Worm (Caenorhabditis elegans) whole organism, L1 larva: ENCODE results near the gene srt-37.
A peak's percentile ranks its signal among the peaks of the same experiment; 100 is the strongest.
"Not testable (repeated sequence)": the region's sequence is repeated elsewhere in the genome, so short reads cannot be mapped to it uniquely, and the experiment has no call there.

Experiments
- C16A3.4 ChIP-seq: fragments of 150-350 bp; optimal IDR thresholded peaks from 2 replicates; lab custom pipeline; 2014; ENCODE audit warnings: missing biosample characterization, missing genetic modification characterization
- C34B4.2 ChIP-seq: sonication (generic microtip); optimal IDR thresholded peaks from 2 replicates; lab custom pipeline; 2017; ENCODE audit warnings: mild to moderate bottlenecking, missing genetic modification characterization, missing compliant biosample characterization
- F16B12.6 ChIP-seq: fragments of 150-350 bp; optimal IDR thresholded peaks from 2 replicates; lab custom pipeline; 2014; ENCODE audit warnings: missing biosample characterization, missing genetic modification characterization
- Y116A8C.19 ChIP-seq: sonication (generic microtip); optimal IDR thresholded peaks from 2 replicates; lab custom pipeline; 2016; ENCODE audit warnings: missing compliant biosample characterization, missing genetic modification characterization, borderline replicate concordance
- alr-1 ChIP-seq: fragments of 200-800 bp; sonication (Bioruptor generic); optimal IDR thresholded peaks from 2 replicates; lab custom pipeline; 2018; ENCODE audit warnings: borderline replicate concordance, mild to moderate bottlenecking, missing genetic modification characterization, missing compliant biosample characterization
- egl-13 ChIP-seq: sonication (generic microtip); optimal IDR thresholded peaks from 2 replicates; lab custom pipeline; 2016; ENCODE audit warnings: missing genotype, missing genetic modification reagents, missing genetic modification characterization, missing compliant biosample characterization
- elt-2 ChIP-seq: sonication (generic microtip); optimal IDR thresholded peaks from 2 replicates; lab custom pipeline; 2016; ENCODE audit warnings: missing genetic modification characterization, mild to moderate bottlenecking, inconsistent platforms, missing compliant biosample characterization, missing genetic modification reagents
- elt-3 ChIP-seq, 6 experiments: fragments of 150-350 bp in 1 of 6; sonication (generic microtip); optimal IDR thresholded peaks; 2 replicates each; lab custom pipeline; 2017 to 2018; ENCODE audit warnings: missing biosample characterization in 6 of 6, missing genetic modification characterization in 6 of 6, inconsistent platforms in 1 of 6
- ets-5 ChIP-seq: fragments of 200-800 bp; sonication (Bioruptor generic); IDR thresholded peaks from 2 replicates; pipeline ENCODE4 v1.3.6; 2022; ENCODE audit warnings: missing genetic modification characterization, missing compliant biosample characterization
- fkh-4 ChIP-seq: sonication (generic microtip); optimal IDR thresholded peaks from 2 replicates; lab custom pipeline; 2016; ENCODE audit warnings: missing compliant biosample characterization, missing genetic modification characterization, borderline replicate concordance
- fkh-8 ChIP-seq: sonication (generic microtip); optimal IDR thresholded peaks from 2 replicates; lab custom pipeline; 2016; ENCODE audit warnings: mild to moderate bottlenecking, missing genetic modification characterization, missing compliant biosample characterization
- hpl-2 ChIP-seq: fragments of 150-350 bp; optimal IDR thresholded peaks from 2 replicates; lab custom pipeline; 2014; ENCODE audit warnings: missing biosample characterization, missing genetic modification reagents, missing genetic modification characterization
- irx-1 ChIP-seq: sonication (generic microtip); optimal IDR thresholded peaks from 2 replicates; lab custom pipeline; 2016; ENCODE audit warnings: missing genetic modification characterization, missing compliant biosample characterization
- isw-1 ChIP-seq: fragments of 200-800 bp; sonication (Bioruptor generic); IDR thresholded peaks from 2 replicates; pipeline ENCODE4 v1.3.6; 2022; ENCODE audit warnings: missing genetic modification characterization, missing compliant biosample characterization
- lin-14 ChIP-seq: fragments of 200-800 bp; sonication (Bioruptor generic); optimal IDR thresholded peaks from 2 replicates; lab custom pipeline; 2018; ENCODE audit warnings: mild to moderate bottlenecking, missing genetic modification characterization, moderate library complexity, missing compliant biosample characterization
- mab-9 ChIP-seq: fragments of 200-800 bp; sonication (Bioruptor generic); IDR thresholded peaks from 2 replicates; pipeline ENCODE4 v1.3.6; 2022; ENCODE audit warnings: missing genetic modification reagents, missing genetic modification characterization, missing compliant biosample characterization
- mdl-1 ChIP-seq, 2 experiments: fragments of 150-350 bp; optimal IDR thresholded peaks; 2 replicates each; lab custom pipeline; 2014 to 2017; ENCODE audit warnings: missing biosample characterization in 2 of 2, missing genetic modification characterization in 2 of 2, inconsistent platforms in 1 of 2
- nhr-11 ChIP-seq: fragments of 150-350 bp; optimal IDR thresholded peaks from 2 replicates; lab custom pipeline; 2014; ENCODE audit warnings: missing biosample characterization, missing genetic modification characterization
- nhr-19 ChIP-seq: fragments of 200-800 bp; sonication (Bioruptor generic); conservative IDR thresholded peaks from 2 replicates; pipeline ENCODE4 v1.3.6; 2022; ENCODE audit warnings: missing genetic modification characterization, missing compliant biosample characterization
- nhr-20 ChIP-seq: sonication (generic microtip); optimal IDR thresholded peaks from 2 replicates; lab custom pipeline; 2016; ENCODE audit warnings: mild to moderate bottlenecking, missing genetic modification characterization, missing compliant biosample characterization
- nhr-71 ChIP-seq: sonication (generic microtip); optimal IDR thresholded peaks from 2 replicates; lab custom pipeline; 2016; ENCODE audit warnings: mild to moderate bottlenecking, missing genetic modification characterization, moderate library complexity, missing compliant biosample characterization
- nhr-85 ChIP-seq: sonication (generic microtip); peaks from one replicate; lab custom pipeline; 2016; ENCODE audit warnings: missing genetic modification characterization, inconsistent platforms, missing compliant biosample characterization
- pag-3 ChIP-seq: sonication (generic microtip); optimal IDR thresholded peaks from 2 replicates; lab custom pipeline; 2017; ENCODE audit warnings: missing genetic modification characterization, mild to moderate bottlenecking, missing compliant biosample characterization, antibody characterized with exemption, borderline replicate concordance; ENCODE audit not compliant: insufficient read depth
- pax-3 ChIP-seq: fragments of 200-800 bp; sonication (Bioruptor generic); optimal IDR thresholded peaks from 2 replicates; lab custom pipeline; 2018; ENCODE audit warnings: mild to moderate bottlenecking, missing genetic modification characterization, moderate library complexity, missing compliant biosample characterization
- rnt-1 ChIP-seq: sonication (generic microtip); optimal IDR thresholded peaks from 2 replicates; lab custom pipeline; 2016; ENCODE audit warnings: mild to moderate bottlenecking, missing genetic modification characterization, moderate library complexity, missing compliant biosample characterization
- sup-37 ChIP-seq: fragments of 200-800 bp; sonication (Bioruptor generic); optimal IDR thresholded peaks from 2 replicates; lab custom pipeline; 2018; ENCODE audit warnings: mild to moderate bottlenecking, missing genetic modification characterization, missing compliant biosample characterization
- tlp-1 ChIP-seq: fragments of 150-350 bp; optimal IDR thresholded peaks from 2 replicates; lab custom pipeline; 2014; ENCODE audit warnings: missing biosample characterization, missing genetic modification characterization
- unc-130 ChIP-seq: fragments of 150-350 bp; optimal IDR thresholded peaks from 2 replicates; lab custom pipeline; 2017; ENCODE audit warnings: missing biosample characterization, missing genetic modification characterization, inconsistent platforms
- unc-86 ChIP-seq: sonication (generic microtip); optimal IDR thresholded peaks from 2 replicates; lab custom pipeline; 2016; ENCODE audit warnings: missing genetic modification characterization, missing compliant biosample characterization
- vab-15 ChIP-seq: sonication (generic microtip); optimal IDR thresholded peaks from 2 replicates; lab custom pipeline; 2017; ENCODE audit warnings: missing genotype, mild to moderate bottlenecking, missing genetic modification characterization, missing compliant biosample characterization
- ztf-11 ChIP-seq, 2 experiments: sonication (generic microtip); optimal IDR thresholded peaks; 2 replicates each; lab custom pipeline; 2016 to 2017; ENCODE audit warnings: missing genetic modification characterization in 2 of 2, missing biosample characterization in 1 of 2, missing compliant biosample characterization in 1 of 2

srt-37 gene

DNA sequence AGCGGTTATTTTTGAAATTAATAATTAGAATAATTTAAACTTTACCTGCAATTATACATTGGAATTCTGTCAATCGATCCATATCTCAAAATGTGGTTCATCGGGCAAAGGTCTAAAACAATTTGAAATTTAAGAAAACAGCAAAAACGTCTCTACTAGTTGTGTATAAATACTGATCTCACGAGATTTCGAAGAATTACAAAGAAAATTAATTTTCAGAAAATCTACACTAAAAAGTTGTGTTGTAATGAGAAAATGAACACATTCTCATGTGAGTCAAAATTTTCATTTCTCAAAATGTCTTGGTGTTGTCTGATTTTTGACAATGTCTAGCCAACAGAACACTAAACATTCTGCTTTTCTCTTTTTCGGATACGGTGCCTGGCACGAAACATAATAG is at the start of gene srt-37:
Gene srt-37 (minus strand): TSS at position 101 of the 400 bp plus-strand sequence.
- TF ChIP-seq unc-86 (tag; lab: Kevin White, UChicago); alr-1; tlp-1: not testable (repeated sequence)

DNA sequence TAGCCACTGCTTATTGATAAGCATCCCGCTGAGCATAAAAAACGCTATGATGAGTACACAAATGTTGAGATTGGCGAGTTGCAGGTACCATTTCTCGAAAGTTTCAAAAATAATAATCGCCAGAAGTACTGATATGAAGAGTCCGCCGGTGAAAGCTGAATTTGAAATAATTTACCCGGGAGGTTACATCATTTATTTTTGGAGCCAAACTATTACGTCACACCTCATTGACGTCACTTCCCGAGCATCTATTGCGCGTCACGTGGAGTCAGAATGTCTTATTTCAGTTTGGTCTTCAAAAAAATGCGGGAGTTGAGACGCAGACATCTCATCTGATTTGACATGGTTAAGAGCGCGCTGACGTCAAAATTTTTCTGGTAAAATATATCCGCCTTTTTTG is 49.2 kb upstream of the srt-37 start:
- TF ChIP-seq nhr-19: no peak
- no peak for TF ChIP-seq isw-1 (GFP tag; lab: Robert Waterston, UW)
- no peak for TF ChIP-seq vab-15
- no peak for TF ChIP-seq tlp-1
- TF ChIP-seq unc-130 (tag; lab: Kevin White, UChicago): no peak
- no peak for TF ChIP-seq nhr-85 (tag; lab: Kevin White, UChicago)
- TF ChIP-seq hpl-2 (GFP tag; lab: Kevin White, UChicago): no peak
- TF ChIP-seq sup-37: no peak
- no peak for TF ChIP-seq mab-9 (GFP tag; lab: Robert Waterston, UW)
- TF ChIP-seq Y116A8C.19 (tag; lab: Kevin White, UChicago): no peak
- TF ChIP-seq, all 84 proteins: peak for 0

DNA sequence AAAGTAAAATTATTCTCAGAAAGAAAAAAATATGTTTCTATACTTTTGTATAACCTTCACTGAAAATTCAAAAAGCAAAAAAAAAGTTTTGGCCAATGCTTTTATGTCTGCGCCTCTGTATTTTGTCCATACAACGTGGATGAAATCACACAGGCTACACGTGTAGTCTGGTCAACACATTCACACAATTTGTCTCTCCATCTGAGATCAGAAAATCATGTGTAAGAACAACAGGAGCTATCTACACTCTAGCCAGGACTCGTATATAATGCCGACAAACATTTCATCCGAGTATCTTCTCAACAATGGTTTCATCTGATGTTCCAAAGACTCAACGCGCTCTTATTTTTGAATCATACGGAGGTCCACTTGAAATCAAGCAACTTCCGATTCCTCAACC is 45.2 kb upstream of the srt-37 start, which contains the start of gene D2063.1:
Gene D2063.1 (plus strand): TSS at position 281 of the 400 bp plus-strand sequence.
- TF ChIP-seq ztf-11 (tag; optimal IDR thresholded peaks at IDR 0.05; lab: Kevin White, UChicago): no peak
- no peak for TF ChIP-seq vab-15
- TF ChIP-seq rnt-1 (tag; lab: Kevin White, UChicago): peak; percentile 58
- TF ChIP-seq nhr-71 (tag; lab: Kevin White, UChicago): peak; percentile 53
- peak; percentile 44 for TF ChIP-seq nhr-20 (tag; lab: Kevin White, UChicago)
- TF ChIP-seq lin-14 (GFP tag; lab: Kevin White, UChicago): peak; percentile 34
- TF ChIP-seq nhr-19: peak; percentile 18; the same call in 1 of the 2 replicates
- no peak for TF ChIP-seq alr-1
- no peak for TF ChIP-seq elt-3 (tag; optimal IDR thresholded peaks at IDR 0.05; lab: Kevin White, UChicago)
- TF ChIP-seq nhr-11 (tag; lab: Kevin White, UChicago): peak; percentile 13

DNA sequence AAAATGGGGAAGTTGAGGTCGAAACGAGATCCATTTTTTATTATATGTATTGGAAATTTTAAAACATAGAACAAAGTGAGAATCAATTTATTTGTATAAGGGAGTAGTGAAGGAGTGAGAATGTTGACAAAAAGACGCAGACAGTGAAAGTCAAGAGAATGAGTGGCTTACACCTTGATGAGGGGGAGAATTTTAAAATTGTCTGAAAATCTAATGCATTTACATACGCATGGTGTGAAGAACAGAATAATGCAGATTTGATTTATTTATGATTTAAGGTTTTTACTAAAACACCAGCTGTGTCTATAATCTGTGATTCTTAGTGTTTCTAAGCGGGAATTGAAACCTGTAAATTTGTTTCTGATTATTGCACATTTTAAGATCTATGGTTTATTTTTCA is 43.8 kb upstream of the srt-37 start, which contains the start of gene nhr-125:
Gene nhr-125 (minus strand): TSS at position 101 of the 400 bp plus-strand sequence.
- TF ChIP-seq C16A3.4 (tag; lab: Kevin White, UChicago) (no peak), egl-13 (no peak)

DNA sequence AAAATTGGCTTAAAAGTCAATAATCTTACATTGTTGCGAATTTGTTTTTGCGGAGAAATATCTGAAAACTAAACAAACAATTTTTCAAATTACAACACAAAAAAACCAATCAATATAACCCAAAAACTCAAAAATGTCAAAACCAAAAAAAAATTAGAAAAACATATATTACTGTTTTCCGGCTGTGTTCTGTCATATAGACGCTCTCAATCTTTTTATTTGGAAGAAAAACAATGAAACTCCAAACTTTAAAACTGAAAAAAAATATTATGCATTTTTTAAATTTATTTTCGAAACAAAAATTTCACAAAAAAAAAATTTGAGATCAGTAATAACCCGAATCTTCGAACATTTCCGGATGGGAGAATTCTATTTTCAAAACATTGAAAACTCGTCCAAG is 41.1 kb upstream of the srt-37 start, which contains the start of gene R02D1.2:
Gene R02D1.2 (minus strand): TSS at position 101 of the 400 bp plus-strand sequence.
- no peak for TF ChIP-seq mdl-1 (tag; optimal IDR thresholded peaks at IDR 0.05; lab: Kevin White, UChicago)
- no peak for TF ChIP-seq pag-3 (tag; lab: Kevin White, UChicago)
- no peak for TF ChIP-seq fkh-8 (tag; lab: Kevin White, UChicago)

DNA sequence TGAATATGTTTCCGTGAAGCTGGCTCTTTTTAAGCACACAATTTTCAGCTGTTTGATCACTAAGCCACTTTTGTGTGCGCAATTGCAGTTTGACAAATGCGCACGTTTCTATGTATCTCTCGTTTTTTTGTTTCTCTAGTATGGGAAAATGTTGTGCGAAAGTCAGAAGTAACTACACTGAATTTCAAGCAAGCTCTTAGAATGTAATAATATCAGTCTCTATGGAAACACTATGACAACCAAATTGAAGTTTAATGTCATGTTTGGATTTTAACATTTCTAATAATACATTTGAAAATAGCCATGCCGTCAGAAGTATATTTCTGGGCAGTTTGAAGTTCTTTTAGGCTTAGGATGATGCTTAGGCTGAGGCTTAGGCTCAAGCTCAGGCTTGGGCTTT is 38.3 kb upstream of the srt-37 start, which contains the start of gene ZC132.9:
Gene ZC132.9 (minus strand): TSS at position 101 of the 400 bp plus-strand sequence.
- no peak for TF ChIP-seq fkh-4 (tag; lab: Kevin White, UChicago)
- TF ChIP-seq fkh-8 (tag; lab: Kevin White, UChicago): peak; percentile 38
- TF ChIP-seq ets-5 (GFP tag; lab: Robert Waterston, UW): no peak
- peak; percentile 8 for TF ChIP-seq nhr-20 (tag; lab: Kevin White, UChicago)

DNA sequence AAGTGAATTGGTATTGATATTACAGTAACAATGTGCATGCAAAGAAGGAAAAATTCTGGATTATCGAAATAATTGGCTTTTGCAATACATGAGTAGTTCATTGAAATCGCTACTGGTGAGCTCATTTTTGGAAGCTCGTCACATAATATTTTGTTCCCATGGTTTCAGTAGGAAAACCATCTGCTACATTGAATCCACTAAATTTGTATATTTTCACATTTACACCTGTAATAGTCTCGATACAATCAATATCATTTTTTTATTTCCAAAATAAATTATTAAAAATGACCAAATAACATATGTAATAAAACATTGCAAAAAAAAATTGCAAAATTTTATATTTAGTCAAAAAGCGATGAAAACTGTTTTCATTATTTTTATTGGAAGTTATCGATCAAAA is 33.5 kb upstream of the srt-37 start, which contains the start of gene srh-192:
Gene srh-192 (minus strand): TSS at position 101 of the 400 bp plus-strand sequence.
- no peak for TF ChIP-seq C34B4.2
- no peak for TF ChIP-seq F16B12.6 (tag; lab: Kevin White, UChicago)
- no peak for TF ChIP-seq pax-3 (tag; lab: Kevin White, UChicago)
- no peak for TF ChIP-seq irx-1
- TF ChIP-seq elt-2 (tag; lab: Kevin White, UChicago): no peak
